Fruit fly (Drosophila melanogaster) whole organism, embryonic: Measurements from ENCODE around the gene aru.

Source experiments
- ATbp ChIP-seq: fragments of 200-800 bp; sonication (Bioruptor generic); optimal IDR thresholded peaks from 2 replicates; lab custom pipeline; 2017; ENCODE audit warnings: missing biosample characterization, mild to moderate bottlenecking, missing genetic modification characterization, missing genetic modification reagents
- C15 ChIP-seq: fragments of 200-800 bp; sonication (Bioruptor generic); IDR thresholded peaks from 3 replicates; pipeline ENCODE4 v1.3.6; 2022; ENCODE audit warnings: missing biosample characterization, missing genetic modification characterization
- CG10147 ChIP-seq: fragments of 200-800 bp; sonication (Bioruptor generic); optimal IDR thresholded peaks from 2 replicates; lab custom pipeline; 2019; ENCODE audit warnings: missing biosample characterization, mild to moderate bottlenecking, missing genetic modification characterization, moderate library complexity
- CG10654 ChIP-seq: fragments of 200-800 bp; sonication (Bioruptor generic); optimal IDR thresholded peaks from 2 replicates; lab custom pipeline; 2016; ENCODE audit warnings: missing biosample characterization, missing genetic modification characterization
- CG10979 ChIP-seq: fragments of 200-800 bp; sonication (Bioruptor generic); optimal IDR thresholded peaks from 2 replicates; lab custom pipeline; 2018; ENCODE audit warnings: missing biosample characterization, mild to moderate bottlenecking, missing genetic modification characterization, moderate library complexity
- CG11085 ChIP-seq: fragments of 200-800 bp; sonication (Bioruptor generic); IDR thresholded peaks from 2 replicates; pipeline ENCODE4 v1.3.6; 2022; ENCODE audit warnings: missing biosample characterization, missing genetic modification characterization
- CG11696 ChIP-seq: fragments of 200-800 bp; sonication (Bioruptor generic); IDR thresholded peaks from 2 replicates; pipeline ENCODE4 v1.3.6; 2022; ENCODE audit warnings: missing biosample characterization, missing genetic modification characterization
- CG12942 ChIP-seq: fragments of 200-800 bp; sonication (Bioruptor generic); optimal IDR thresholded peaks from 3 replicates; lab custom pipeline; 2016; ENCODE audit warnings: missing biosample characterization, missing genetic modification characterization
- CG14667 ChIP-seq: fragments of 200-800 bp; sonication (Bioruptor generic); IDR thresholded peaks from 2 replicates; pipeline ENCODE4 v1.3.6; 2022; ENCODE audit warnings: missing biosample characterization, missing genetic modification characterization
- CG15479 ChIP-seq: fragments of 200-800 bp; sonication (Bioruptor generic); optimal IDR thresholded peaks from 3 replicates; lab custom pipeline; 2019; ENCODE audit warnings: missing biosample characterization, mild to moderate bottlenecking, missing genetic modification characterization, moderate library complexity
- CG16779 ChIP-seq: fragments of 200-800 bp; sonication (Bioruptor generic); IDR thresholded peaks from 2 replicates; pipeline ENCODE4 v1.3.6; 2022; ENCODE audit warnings: missing biosample characterization, missing genetic modification characterization
- CG17568 ChIP-seq: fragments of 200-800 bp; sonication (Bioruptor generic); optimal IDR thresholded peaks from 2 replicates; lab custom pipeline; 2018; ENCODE audit warnings: missing biosample characterization, mild to moderate bottlenecking, missing genetic modification characterization, moderate library complexity
- CG33557 ChIP-seq: fragments of 200-800 bp; sonication (Bioruptor generic); optimal IDR thresholded peaks from 2 replicates; lab custom pipeline; 2019; ENCODE audit warnings: missing biosample characterization, mild to moderate bottlenecking, missing genetic modification characterization, moderate library complexity
- CG42726 ChIP-seq: fragments of 200-800 bp; sonication (Bioruptor generic); IDR thresholded peaks from 2 replicates; pipeline ENCODE4 v1.3.6; 2022; ENCODE audit warnings: missing biosample characterization, missing genetic modification characterization; ENCODE audit not compliant: partially characterized antibody
- CG4282 ChIP-seq: fragments of 200-800 bp; sonication (Bioruptor generic); optimal IDR thresholded peaks from 2 replicates; lab custom pipeline; 2016; ENCODE audit warnings: missing biosample characterization, missing genetic modification characterization
- CG7745 ChIP-seq: fragments of 200-800 bp; sonication (Bioruptor generic); optimal IDR thresholded peaks from 2 replicates; lab custom pipeline; 2018; ENCODE audit warnings: missing biosample characterization, mild to moderate bottlenecking, missing genetic modification characterization, moderate library complexity
- CG9727 ChIP-seq: fragments of 200-800 bp; sonication (Bioruptor generic); optimal IDR thresholded peaks from 3 replicates; lab custom pipeline; 2017; ENCODE audit warnings: missing biosample characterization, mild to moderate bottlenecking, missing genetic modification characterization
- Deaf1 ChIP-seq: fragments of 200-800 bp; optimal IDR thresholded peaks from 3 replicates; lab custom pipeline; 2019; ENCODE audit warnings: missing biosample characterization, mild to moderate bottlenecking, missing genetic modification characterization, moderate library complexity
- Dip3 ChIP-seq: fragments of 200-800 bp; sonication (Bioruptor generic); optimal IDR thresholded peaks from 3 replicates; lab custom pipeline; 2016; ENCODE audit warnings: missing biosample characterization, missing genetic modification characterization
- ERR ChIP-seq: fragments of 200-800 bp; sonication (Bioruptor generic); optimal IDR thresholded peaks from 2 replicates; lab custom pipeline; 2016; ENCODE audit warnings: missing biosample characterization, missing genetic modification characterization
- Ets65A ChIP-seq: fragments of 200-800 bp; sonication (Bioruptor generic); peaks from one replicate; lab custom pipeline; 2016; ENCODE audit warnings: missing biosample characterization, missing genetic modification characterization
- Gsc ChIP-seq: fragments of 200-800 bp; sonication (Bioruptor generic); IDR thresholded peaks from 2 replicates; pipeline ENCODE4 v1.3.6; 2022; ENCODE audit warnings: missing biosample characterization, missing genetic modification characterization
- Hr78 ChIP-seq, 2 experiments: fragments of 200-800 bp in 1 of 2; fragments of >200 bp in 1 of 2; sonication (Bioruptor generic) in 1 of 2; optimal IDR thresholded peaks; 2 replicates each; lab custom pipeline; 2017 to 2019; ENCODE audit warnings: missing biosample characterization in 2 of 2, missing genetic modification characterization in 2 of 2, mild to moderate bottlenecking in 1 of 2, moderate library complexity in 1 of 2
- NC2α ChIP-seq: fragments of 200-800 bp; sonication (Bioruptor generic); optimal IDR thresholded peaks from 2 replicates; lab custom pipeline; 2016; ENCODE audit warnings: missing biosample characterization, missing genetic modification characterization
- NK7.1 ChIP-seq: fragments of 200-800 bp; sonication (Bioruptor generic); optimal IDR thresholded peaks from 3 replicates; lab custom pipeline; 2016; ENCODE audit warnings: missing biosample characterization, missing genetic modification characterization
- Sox102F ChIP-seq: fragments of 200-800 bp; sonication (Bioruptor generic); optimal IDR thresholded peaks from 2 replicates; lab custom pipeline; 2018; ENCODE audit warnings: missing biosample characterization, mild to moderate bottlenecking, missing genetic modification characterization, moderate library complexity
- Sry-δ ChIP-seq: fragments of 200-800 bp; sonication (Bioruptor generic); optimal IDR thresholded peaks from 2 replicates; lab custom pipeline; 2016; ENCODE audit warnings: missing biosample characterization, missing genetic modification characterization
- YL-1 ChIP-seq: fragments of 200-800 bp; sonication (Bioruptor generic); optimal IDR thresholded peaks from 3 replicates; lab custom pipeline; 2017; ENCODE audit warnings: missing biosample characterization, mild to moderate bottlenecking, missing genetic modification characterization
- ac ChIP-seq: fragments of 200-800 bp; sonication (Bioruptor generic); optimal IDR thresholded peaks from 3 replicates; lab custom pipeline; 2017; ENCODE audit warnings: missing biosample characterization, mild to moderate bottlenecking, missing genetic modification characterization
- amos ChIP-seq: fragments of 200-800 bp; sonication (Bioruptor generic); IDR thresholded peaks from 2 replicates; pipeline ENCODE4 v1.3.6; 2022; ENCODE audit warnings: missing biosample characterization, missing genetic modification characterization; ENCODE audit not compliant: partially characterized antibody
- ash1 ChIP-seq: fragments of 200-800 bp; sonication (Bioruptor generic); optimal IDR thresholded peaks from 2 replicates; lab custom pipeline; 2018; ENCODE audit warnings: missing biosample characterization, mild to moderate bottlenecking, missing genetic modification characterization
- br ChIP-seq: fragments of >200 bp; optimal IDR thresholded peaks from 2 replicates; lab custom pipeline; 2017
- cato ChIP-seq: fragments of 200-800 bp; sonication (Bioruptor generic); optimal IDR thresholded peaks from 2 replicates; lab custom pipeline; 2016; ENCODE audit warnings: missing biosample characterization, missing genetic modification characterization, borderline replicate concordance
- dpn ChIP-seq, 2 experiments: fragments of 200-800 bp; sonication (Bioruptor generic); optimal IDR thresholded peaks; 3 replicates each; lab custom pipeline; 2016; ENCODE audit warnings: missing biosample characterization in 2 of 2, missing genetic modification characterization in 2 of 2
- en ChIP-seq: fragments of 200-800 bp; sonication (Bioruptor generic); optimal IDR thresholded peaks from 2 replicates; lab custom pipeline; 2016; ENCODE audit warnings: missing biosample characterization, missing genetic modification characterization
- gcm ChIP-seq: fragments of 200-800 bp; sonication (Bioruptor generic); optimal IDR thresholded peaks from 2 replicates; lab custom pipeline; 2019; ENCODE audit warnings: missing biosample characterization, mild to moderate bottlenecking, missing genetic modification characterization, moderate library complexity
- gsb ChIP-seq: fragments of 200-800 bp; sonication (Bioruptor generic); IDR thresholded peaks from 2 replicates; pipeline ENCODE4 v1.3.6; 2022; ENCODE audit warnings: missing biosample characterization, missing genetic modification characterization
- gsb-n ChIP-seq: fragments of 200-800 bp; sonication (Bioruptor generic); optimal IDR thresholded peaks from 3 replicates; lab custom pipeline; 2018; ENCODE audit warnings: missing biosample characterization, mild to moderate bottlenecking, missing genetic modification characterization
- hb ChIP-seq: fragments of 200-800 bp; sonication (Bioruptor generic); IDR thresholded peaks from 3 replicates; pipeline ENCODE4 v1.3.6; 2022; ENCODE audit warnings: missing biosample characterization, missing genetic modification characterization; ENCODE audit not compliant: partially characterized antibody
- lab ChIP-seq: fragments of 200-800 bp; sonication (Bioruptor generic); optimal IDR thresholded peaks from 3 replicates; lab custom pipeline; 2017; ENCODE audit warnings: missing biosample characterization, missing genetic modification characterization, mild to moderate bottlenecking, moderate library complexity, missing genetic modification reagents
- lbe ChIP-seq: fragments of 200-800 bp; sonication (Bioruptor generic); optimal IDR thresholded peaks from 2 replicates; lab custom pipeline; 2016; ENCODE audit warnings: missing biosample characterization, mild to moderate bottlenecking, missing genetic modification characterization
- mam ChIP-seq: fragments of 200-800 bp; sonication (Bioruptor generic); optimal IDR thresholded peaks from 3 replicates; lab custom pipeline; 2016; ENCODE audit warnings: missing biosample characterization, missing genetic modification characterization
- sc ChIP-seq, 3 experiments: fragments of >200 bp in 2 of 3; fragments of 200-800 bp in 1 of 3; sonication (Bioruptor generic) in 1 of 3; optimal IDR thresholded peaks; 2 replicates in 2 of 3; 3 replicates in 1 of 3; lab custom pipeline; 2017; ENCODE audit warnings: mild to moderate bottlenecking in 1 of 3, missing biosample characterization in 1 of 3, missing genetic modification characterization in 1 of 3, missing genetic modification reagents in 1 of 3
- scrt ChIP-seq: fragments of 200-800 bp; sonication (Bioruptor generic); optimal IDR thresholded peaks from 2 replicates; lab custom pipeline; 2018; ENCODE audit warnings: missing biosample characterization, mild to moderate bottlenecking, missing genetic modification characterization, moderate library complexity
- unc-4 ChIP-seq: fragments of 200-800 bp; sonication (Bioruptor generic); IDR thresholded peaks from 2 replicates; pipeline ENCODE4 v1.3.6; 2022; ENCODE audit warnings: missing biosample characterization, missing genetic modification characterization; ENCODE audit not compliant: partially characterized antibody

Gene aru

dm6 chr2L:825768-826263 lies 42.3 kb downstream of the aru start, which contains the start of the genes CG3862 and dock (continued):
- peak; percentile 83 for TF ChIP-seq Ets65A (GFP tag; lab: Kevin White, UChicago)
- TF ChIP-seq Sry-δ (GFP tag; lab: Kevin White, UChicago): peak; percentile 89
- TF ChIP-seq CG7745 (tag; lab: Kevin White, UChicago): peak; percentile 56
- TF ChIP-seq CG4282 (GFP tag; lab: Kevin White, UChicago): peak; percentile 34
- TF ChIP-seq gsb (GFP tag; lab: Robert Waterston, UW): no peak
- TF ChIP-seq mam (GFP tag; lab: Kevin White, UChicago): peak; percentile 56
- peak; percentile 97 for TF ChIP-seq hb (GFP tag; lab: Robert Waterston, UW)
- TF ChIP-seq NK7.1 (GFP tag; lab: Kevin White, UChicago): peak; percentile 58
- TF ChIP-seq CG14667 (GFP tag; lab: Robert Waterston, UW): no peak
- peak; percentile 54 to 71 for TF ChIP-seq dpn (GFP tag; optimal IDR thresholded peaks at IDR 0.05; lab: Kevin White, UChicago)
- no peak for TF ChIP-seq CG10654
- TF ChIP-seq CG10979: peak; percentile 43
- TF ChIP-seq lbe: no peak
- TF ChIP-seq scrt (GFP tag; lab: Kevin White, UChicago): peak; percentile 20
- TF ChIP-seq amos (GFP tag; lab: Robert Waterston, UW): peak; percentile 95
- TF ChIP-seq, all 482 proteins: peak for 289

- no peak for TF ChIP-seq gcm (GFP tag; lab: Kevin White, UChicago)
- no peak for TF ChIP-seq Sox102F (GFP tag; lab: Kevin White, UChicago)
- no peak for TF ChIP-seq CG12942 (GFP tag; lab: Kevin White, UChicago)
- no peak for TF ChIP-seq en (GFP tag; lab: Kevin White, UChicago)
- TF ChIP-seq Hr78 (GFP tag; optimal IDR thresholded peaks at IDR 0.05; lab: Kevin White, UChicago): peak in 1 of 2 experiments; percentile 62
- no peak for TF ChIP-seq sc (optimal IDR thresholded peaks at IDR 0.05; lab: Kevin White, UChicago)
- no peak for TF ChIP-seq sc (GFP tag; optimal IDR thresholded peaks at IDR 0.05; lab: Kevin White, UChicago)
- TF ChIP-seq Dip3 (GFP tag; lab: Kevin White, UChicago): no peak
- no peak for TF ChIP-seq Deaf1 (tag; lab: Kevin White, UChicago)
- TF ChIP-seq CG17568 (GFP tag; lab: Kevin White, UChicago): no peak
- no peak for TF ChIP-seq CG9727 (GFP tag; lab: Kevin White, UChicago)
- TF ChIP-seq cato (GFP tag; lab: Kevin White, UChicago): no peak
- TF ChIP-seq CG42726 (GFP tag; lab: Robert Waterston, UW): 0 out of 2 replicates have a peak, but pooled peaks have one; percentile 48
- TF ChIP-seq CG11696 (GFP tag; lab: Robert Waterston, UW): no peak
- no peak for TF ChIP-seq CG11085 (GFP tag; lab: Robert Waterston, UW)
- TF ChIP-seq YL-1 (GFP tag; lab: Kevin White, UChicago): no peak
- no peak for TF ChIP-seq ac (GFP tag; lab: Kevin White, UChicago)
- no peak for TF ChIP-seq NC2α
- TF ChIP-seq, all 482 proteins: peak for 2
These were observed 46.0 kb downstream of the aru start for dm6 chr2L:821986-822711.

- TF ChIP-seq br (lab: Kevin White, UChicago) (no peak), ERR (no peak), Gsc (GFP tag; lab: Robert Waterston, UW) (no peak), CG10147 (peak; percentile 1), CG15479 (GFP tag; lab: Kevin White, UChicago) (peak; percentile 81), CG33557 (GFP tag; lab: Kevin White, UChicago) (no peak), lab (GFP tag; lab: Kevin White, UChicago) (no peak), CG16779 (GFP tag; lab: Robert Waterston, UW) (no peak), unc-4 (GFP tag; lab: Robert Waterston, UW) (no peak), C15 (GFP tag; lab: Robert Waterston, UW) (no peak), ash1 (no peak), ATbp (no peak), gsb-n (tag; lab: Kevin White, UChicago) (no peak)
These were observed 46.7 kb downstream of the aru start, which contains the start of gene CG3662 for dm6 chr2L:821242-821985. Gene CG3662 (plus strand): TSS chr2L:821289.
